Worm (Caenorhabditis elegans): ENCODE measurements around the gene C39H7.4.

DNA sequence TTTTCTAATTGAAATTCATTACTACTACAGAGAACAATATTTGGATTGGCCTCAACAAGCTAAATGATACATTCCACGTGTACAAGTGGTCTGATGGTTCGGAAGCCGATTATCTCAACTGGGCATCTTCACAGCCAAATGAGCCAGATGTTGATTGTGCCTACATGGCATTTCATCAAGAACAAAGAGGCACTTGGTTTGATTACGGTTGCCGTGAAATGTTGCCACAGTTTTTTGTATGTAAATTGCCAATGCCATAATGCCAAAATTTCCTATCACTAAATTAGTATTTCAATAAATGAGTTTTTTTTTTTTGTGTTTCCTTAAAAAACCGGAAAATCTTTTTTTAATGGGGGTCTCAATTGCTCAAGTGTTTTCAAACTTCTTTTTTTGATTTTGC is 40.3 kb upstream of the C39H7.4 start:
- TF ChIP-seq nhr-11 (tag; optimal IDR thresholded peaks at IDR 0.05) (no peak), ama-1 (optimal IDR thresholded peaks at IDR 0.05) (no peak), R02D3.7 (tag; optimal IDR thresholded peaks at IDR 0.05) (no peak), snpc-4 (tag; optimal IDR thresholded peaks at IDR 0.05) (no peak), ZK546.5 (tag; optimal IDR thresholded peaks at IDR 0.05) (no peak), elt-3 (tag; optimal IDR thresholded peaks at IDR 0.05) (no peak), mdl-1 (tag; optimal IDR thresholded peaks at IDR 0.05) (no peak), sea-2 (GFP tag; optimal IDR thresholded peaks at IDR 0.05) (no peak), elt-1 (tag; optimal IDR thresholded peaks at IDR 0.05) (no peak), nhr-25 (tag; optimal IDR thresholded peaks at IDR 0.05) (no peak), nhr-76 (tag; optimal IDR thresholded peaks at IDR 0.05) (no peak), ceh-82 (tag; optimal IDR thresholded peaks at IDR 0.05) (no peak), pqm-1 (tag; optimal IDR thresholded peaks at IDR 0.05) (no peak), ztf-4 (tag; optimal IDR thresholded peaks at IDR 0.05) (no peak)
